Worm (Caenorhabditis elegans): ENCODE measurements around the gene Y73C8B.2.

ce11 chrV:3218604-3219003 is 23.8 kb upstream of the Y73C8B.2 start:
- TF ChIP-seq scrt-1 (GFP tag; IDR thresholded peaks at IDR 0.05) (no peak), tbx-37 (GFP tag; conservative IDR thresholded peaks at IDR 0.05) (no peak), tbx-11 (GFP tag; IDR thresholded peaks at IDR 0.05) (no peak), ama-1 (optimal IDR thresholded peaks at IDR 0.05) (no peak)
